Worm (Caenorhabditis elegans) whole organism, early embryonic: Measurements from ENCODE around the gene fbxa-30.
"Not testable (repeated sequence)": the region's sequence is repeated elsewhere in the genome, so short reads cannot be mapped to it uniquely, and the experiment has no call there.

ENCODE experiments used
- B0310.2 ChIP-seq: sonication (generic microtip); optimal IDR thresholded peaks from 2 replicates; lab custom pipeline; 2016; ENCODE audit warnings: mild to moderate bottlenecking, missing genetic modification characterization, missing compliant biosample characterization
- F13C5.2 ChIP-seq: sonication (generic microtip); optimal IDR thresholded peaks from 2 replicates; lab custom pipeline; 2017; ENCODE audit warnings: mild to moderate bottlenecking, missing genetic modification characterization, inconsistent platforms, missing compliant biosample characterization
- aly-1 ChIP-seq: sonication (generic microtip); optimal IDR thresholded peaks from 2 replicates; lab custom pipeline; 2016; ENCODE audit warnings: missing genetic modification characterization, missing compliant biosample characterization
- ama-1 ChIP-seq: fragments of 150-350 bp; optimal IDR thresholded peaks from 2 replicates; lab custom pipeline; 2014
- ceh-13 ChIP-seq: fragments of 200-800 bp; sonication (Bioruptor generic); optimal IDR thresholded peaks from 2 replicates; lab custom pipeline; 2018; ENCODE audit warnings: mild to moderate bottlenecking, missing genetic modification characterization, missing compliant biosample characterization
- ceh-36 ChIP-seq: sonication (generic microtip); optimal IDR thresholded peaks from 2 replicates; lab custom pipeline; 2016; ENCODE audit warnings: missing genetic modification characterization, inconsistent platforms, missing compliant biosample characterization
- ets-7 ChIP-seq: sonication (generic microtip); optimal IDR thresholded peaks from 2 replicates; lab custom pipeline; 2016; ENCODE audit warnings: missing genotype, missing genetic modification characterization, missing compliant biosample characterization
- flt-1 ChIP-seq: fragments of 200-800 bp; sonication (Bioruptor generic); IDR thresholded peaks from 2 replicates; pipeline ENCODE4 v1.3.6; 2022; ENCODE audit warnings: missing genetic modification characterization, missing compliant biosample characterization
- hmbx-1 ChIP-seq: sonication (generic microtip); optimal IDR thresholded peaks from 2 replicates; lab custom pipeline; 2016; ENCODE audit warnings: mild to moderate bottlenecking, missing genetic modification characterization, missing compliant biosample characterization
- hmg-4 ChIP-seq: fragments of 200-800 bp; sonication (Bioruptor generic); optimal IDR thresholded peaks from 2 replicates; lab custom pipeline; 2018; ENCODE audit warnings: mild to moderate bottlenecking, missing genetic modification characterization, missing compliant biosample characterization
- hnd-1 ChIP-seq: sonication (generic microtip); optimal IDR thresholded peaks from 2 replicates; lab custom pipeline; 2016; ENCODE audit warnings: missing genetic modification characterization, missing compliant biosample characterization
- pes-1 ChIP-seq: fragments of 200-800 bp; sonication (Bioruptor generic); IDR thresholded peaks from 2 replicates; pipeline ENCODE4 v1.3.6; 2022; ENCODE audit warnings: missing genetic modification reagents, missing genetic modification characterization, missing compliant biosample characterization
- scrt-1 ChIP-seq: fragments of 200-800 bp; sonication (Bioruptor generic); IDR thresholded peaks from 2 replicates; pipeline ENCODE4 v1.3.6; 2022; ENCODE audit warnings: missing genetic modification characterization, missing compliant biosample characterization
- sea-1 ChIP-seq: fragments of 200-800 bp; sonication (Bioruptor generic); conservative IDR thresholded peaks from 2 replicates; pipeline ENCODE4 v1.3.6; 2022; ENCODE audit warnings: missing genetic modification characterization, missing compliant biosample characterization
- tbx-11 ChIP-seq: fragments of 200-800 bp; sonication (Bioruptor generic); IDR thresholded peaks from 2 replicates; pipeline ENCODE4 v1.3.6; 2022; ENCODE audit warnings: missing genetic modification characterization, missing compliant biosample characterization
- tbx-37 ChIP-seq: fragments of 200-800 bp; sonication (Bioruptor generic); conservative IDR thresholded peaks from 2 replicates; pipeline ENCODE4 v1.3.6; 2022; ENCODE audit warnings: missing genetic modification reagents, missing genetic modification characterization, missing compliant biosample characterization
- tra-4 ChIP-seq: sonication (generic microtip); optimal IDR thresholded peaks from 2 replicates; lab custom pipeline; 2017; ENCODE audit warnings: missing genetic modification characterization, missing compliant biosample characterization

fbxa-30 gene

DNA sequence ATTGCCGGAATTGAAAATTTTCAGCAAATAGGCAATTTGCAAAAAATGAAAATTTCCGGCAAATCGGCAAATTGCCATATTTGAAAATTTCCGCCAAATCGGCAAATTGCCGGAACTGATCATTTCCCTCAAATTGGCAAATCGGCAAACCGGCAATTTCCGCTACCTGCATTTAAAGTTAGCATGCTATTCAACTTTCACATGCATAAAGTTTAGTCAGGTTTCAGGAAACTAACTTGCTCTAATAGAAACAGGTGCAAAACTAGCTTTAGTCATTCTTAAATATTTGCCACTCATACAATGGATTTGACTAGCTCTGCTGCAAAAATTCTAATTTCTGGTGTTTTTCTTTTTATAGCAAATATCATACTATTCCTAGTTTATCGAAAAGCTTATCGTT is 11.7 kb downstream of the fbxa-30 start, which contains the start of gene srz-9:
srz-9 (plus strand) TSS at position 301 of the 400 bp plus-strand sequence.
- TF ChIP-seq ceh-13 (GFP tag; lab: Kevin White, UChicago); tbx-11; pes-1 (GFP tag; lab: Robert Waterston, UW): not testable (repeated sequence)

DNA sequence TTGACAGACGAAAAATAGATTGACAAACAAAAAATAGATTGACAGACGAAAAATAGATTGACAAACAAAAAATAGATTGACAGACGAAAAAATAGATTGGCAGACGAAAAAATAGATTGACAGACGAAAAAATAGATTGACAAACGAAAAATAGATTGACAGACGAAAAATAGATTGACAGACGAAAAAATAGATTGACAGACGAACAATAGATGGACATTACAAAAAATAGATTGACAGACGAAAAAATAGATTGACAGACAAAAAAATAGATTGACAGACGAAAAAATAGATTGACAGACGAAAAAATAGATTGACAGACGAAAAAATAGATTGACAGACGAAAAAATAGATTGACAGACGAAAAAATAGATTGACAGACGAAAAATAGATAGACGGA is 14.2 kb downstream of the fbxa-30 start:
- 0 out of 2 replicates have a peak, but pooled peaks have one; percentile 47 for TF ChIP-seq tbx-11

DNA sequence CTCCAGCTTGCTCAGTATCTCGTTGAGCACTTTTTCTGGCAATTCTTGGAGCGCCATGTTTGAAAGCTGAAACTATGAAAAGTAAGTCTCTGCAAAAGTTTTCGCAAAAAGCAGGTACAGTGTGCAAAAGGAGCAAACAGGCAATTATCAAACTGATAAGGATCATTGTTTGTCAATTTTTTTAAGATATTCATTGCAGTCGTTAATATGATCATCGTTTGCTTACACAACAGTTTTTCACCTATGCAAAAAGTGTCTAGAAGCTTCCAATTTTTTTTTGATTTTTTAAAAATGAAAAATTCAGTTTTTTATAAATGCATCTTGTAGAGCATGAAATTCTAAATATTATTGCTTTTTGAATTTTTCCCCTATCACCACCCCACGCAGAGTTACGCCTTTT is 17.1 kb downstream of the fbxa-30 start, which contains the start of gene fbxa-78:
fbxa-78 (minus strand) TSS at position 101 of the 400 bp plus-strand sequence.
- TF ChIP-seq hmg-4 (GFP tag; lab: Kevin White, UChicago); sea-1 (GFP tag; lab: Robert Waterston, UW); ceh-36 (tag; lab: Kevin White, UChicago): not testable (repeated sequence)

DNA sequence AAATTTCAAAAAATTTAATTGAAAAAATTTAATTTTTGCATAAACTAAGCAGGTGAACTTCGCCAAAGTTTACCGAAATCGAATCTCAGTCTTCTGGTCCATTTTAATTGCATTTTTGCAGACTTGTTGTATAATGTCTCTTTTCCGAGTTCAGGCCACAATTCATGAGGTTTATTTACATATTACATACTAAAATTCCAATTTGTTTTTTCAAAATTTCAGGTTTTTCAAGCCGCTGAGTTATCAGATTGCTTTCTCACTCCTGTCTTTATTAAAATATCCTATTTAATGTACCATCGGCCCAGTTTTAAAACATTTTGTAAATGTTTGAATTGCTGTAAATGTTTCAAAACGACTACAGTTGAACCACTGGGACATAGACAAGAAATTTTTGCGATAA is 18.9 kb downstream of the fbxa-30 start, which contains the start of gene fbxa-208:
fbxa-208 (plus strand) TSS at position 301 of the 400 bp plus-strand sequence.
- TF ChIP-seq tbx-11; ama-1 (lab: Kevin White, UChicago); scrt-1: not testable (repeated sequence)

DNA sequence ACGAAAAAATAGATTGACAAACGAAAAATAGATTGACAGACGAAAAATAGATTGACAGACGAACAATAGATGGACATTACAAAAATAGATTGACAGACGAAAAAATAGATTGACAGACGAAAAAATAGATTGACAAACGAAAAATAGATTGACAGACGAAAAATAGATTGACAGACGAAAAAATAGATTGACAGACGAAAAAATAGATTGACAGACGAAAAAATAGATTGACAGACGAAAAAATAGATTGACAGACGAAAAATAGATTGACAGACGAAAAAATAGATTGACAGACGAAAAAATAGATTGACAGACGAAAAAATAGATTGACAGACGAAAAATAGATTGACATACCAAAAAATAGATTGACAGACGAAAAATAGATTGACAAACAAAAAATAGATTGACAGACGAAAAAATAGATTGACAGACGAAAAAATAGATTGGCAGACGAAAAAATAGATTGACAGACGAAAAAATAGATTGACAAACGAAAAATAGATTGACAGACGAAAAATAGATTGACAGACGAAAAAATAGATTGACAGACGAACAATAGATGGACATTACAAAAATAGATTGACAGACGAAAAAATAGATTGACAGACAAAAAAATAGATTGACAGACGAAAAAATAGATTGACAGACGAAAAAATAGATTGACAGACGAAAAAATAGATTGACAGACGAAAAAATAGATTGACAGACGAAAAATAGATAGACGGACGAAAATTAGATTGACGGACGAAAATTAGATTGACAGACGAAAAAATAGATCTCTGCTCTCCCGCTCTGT is 22.8 kb downstream of the fbxa-30 start:
- TF ChIP-seq tbx-11, result peak; percentile 59; the same call in 1 of the 2 replicates

DNA sequence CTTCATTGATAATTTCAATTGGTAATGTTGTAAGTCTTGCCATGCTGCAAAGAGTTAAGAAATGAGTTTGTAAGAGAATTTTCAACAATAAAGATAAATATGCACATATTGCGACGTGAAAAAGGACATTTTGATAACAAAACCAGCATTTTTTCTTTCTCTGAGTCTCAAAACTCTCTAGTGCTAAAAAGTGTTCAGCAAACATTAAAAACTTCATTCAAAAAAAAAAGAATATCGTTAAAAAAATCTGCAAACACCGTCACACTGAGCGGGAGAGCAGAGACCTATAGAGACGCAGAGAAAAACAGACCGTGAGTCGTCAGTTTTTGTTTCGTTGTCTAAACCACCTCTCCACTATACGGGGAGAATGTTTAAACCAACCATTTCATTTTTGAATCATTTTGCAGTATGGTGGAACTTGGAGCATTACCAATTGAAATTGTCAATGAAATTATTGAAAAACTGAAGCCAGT is 26.3 kb downstream of the fbxa-30 start, which contains the start of the genes fbxa-76 and fbxa-77:
fbxa-76 (minus strand) TSS at position 51 of the 473 bp plus-strand sequence.
fbxa-77 (plus strand) TSS at position 365 of the 473 bp plus-strand sequence.
- TF ChIP-seq tra-4 (no peak), pes-1 (GFP tag; lab: Robert Waterston, UW) (no peak), hmbx-1 (no peak), scrt-1 (no peak), tbx-11 (no peak), F13C5.2 (tag; lab: Kevin White, UChicago) (no peak), sea-1 (GFP tag; lab: Robert Waterston, UW) (no peak), flt-1 (no peak), ets-7 (tag; lab: Kevin White, UChicago) (no peak), tbx-37 (GFP tag; lab: Robert Waterston, UW) (no peak), ceh-13 (GFP tag; lab: Kevin White, UChicago) (no peak), B0310.2 (tag; lab: Kevin White, UChicago) (no peak), aly-1 (tag; lab: Kevin White, UChicago) (no peak), hmg-4 (GFP tag; lab: Kevin White, UChicago) (no peak)

DNA sequence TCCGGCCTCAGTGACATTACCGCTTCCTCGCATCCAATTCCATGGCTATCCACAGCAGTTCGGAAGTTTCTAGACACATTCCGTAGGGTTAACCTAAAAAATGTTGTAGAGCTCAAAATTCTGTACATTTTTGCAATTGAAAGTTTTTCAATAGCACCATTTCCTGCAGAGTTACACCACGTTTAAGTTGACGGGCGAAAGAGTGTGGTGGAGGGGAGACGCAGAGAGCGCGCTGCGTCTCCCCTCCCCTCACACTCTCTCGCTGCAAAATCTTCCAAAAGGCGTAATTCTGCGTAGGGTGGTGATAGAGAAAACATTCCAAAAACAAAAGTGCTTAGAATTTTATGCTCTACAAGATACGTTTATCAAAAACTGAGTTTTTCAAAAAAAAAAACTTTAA is 27.1 kb downstream of the fbxa-30 start:
- TF ChIP-seq B0310.2 (tag; lab: Kevin White, UChicago) (no peak), scrt-1 (no peak), ceh-13 (GFP tag; lab: Kevin White, UChicago) (no peak), hmbx-1 (no peak), hnd-1 (tag; lab: Kevin White, UChicago) (no peak), ets-7 (tag; lab: Kevin White, UChicago) (no peak), tbx-11 (no peak), ama-1 (lab: Kevin White, UChicago) (no peak), flt-1 (no peak), F13C5.2 (tag; lab: Kevin White, UChicago) (no peak), tra-4 (no peak), sea-1 (GFP tag; lab: Robert Waterston, UW) (no peak)

DNA sequence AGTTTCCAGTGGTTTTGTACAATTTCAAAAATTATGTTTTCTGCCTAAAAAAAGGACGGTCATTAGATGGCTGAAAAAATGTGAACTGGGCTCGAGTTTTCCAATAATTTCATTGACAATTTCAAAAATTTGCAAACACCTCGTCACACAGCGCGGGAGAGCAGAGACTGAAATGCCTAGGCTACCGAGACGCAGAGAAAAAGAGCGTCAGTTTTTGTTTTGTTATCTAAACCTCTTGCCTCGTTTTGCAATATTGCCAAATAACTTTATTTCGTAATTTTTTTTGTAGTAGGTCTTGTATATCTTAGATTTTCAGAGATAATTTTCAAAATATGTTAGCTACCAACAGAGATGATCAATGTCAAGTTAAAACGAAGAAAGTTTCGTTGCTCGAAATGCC is 32.2 kb downstream of the fbxa-30 start, which contains the start of gene fbxa-63:
fbxa-63 (plus strand) TSS at position 310 of the 400 bp plus-strand sequence.
- TF ChIP-seq ama-1 (lab: Kevin White, UChicago) (no peak), ceh-36 (tag; lab: Kevin White, UChicago) (no peak), ceh-13 (GFP tag; lab: Kevin White, UChicago) (no peak), hnd-1 (tag; lab: Kevin White, UChicago) (no peak), tra-4 (no peak), hmg-4 (GFP tag; lab: Kevin White, UChicago) (no peak), hmbx-1 (no peak), tbx-37 (GFP tag; lab: Robert Waterston, UW) (no peak), sea-1 (GFP tag; lab: Robert Waterston, UW) (no peak), tbx-11 (no peak), aly-1 (tag; lab: Kevin White, UChicago) (no peak), flt-1 (no peak)

DNA sequence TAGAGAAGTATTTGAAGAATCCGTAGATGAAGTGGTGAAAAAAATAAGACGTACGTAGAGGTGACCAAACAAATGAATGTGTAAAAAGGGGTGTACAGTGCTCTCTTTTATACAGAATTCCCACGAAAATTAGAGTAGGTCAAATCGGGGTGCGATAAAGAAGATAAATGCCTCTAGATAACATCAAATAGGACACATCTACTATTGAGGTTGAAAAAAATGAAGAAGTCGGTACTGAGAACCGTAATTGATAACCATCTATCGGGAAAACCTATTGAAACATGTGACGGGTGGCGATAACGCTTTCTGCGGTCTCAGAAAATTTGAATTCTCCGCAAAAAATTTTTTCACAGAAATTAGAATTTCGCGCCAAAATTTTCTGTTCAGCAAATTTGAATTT is 36.7 kb downstream of the fbxa-30 start, which contains the start of gene fbxa-61:
fbxa-61 (plus strand) TSS at position 345 of the 400 bp plus-strand sequence.
- TF ChIP-seq ceh-13 (GFP tag; lab: Kevin White, UChicago), result no peak
- TF ChIP-seq tbx-11, result no peak
- TF ChIP-seq tbx-37 (GFP tag; lab: Robert Waterston, UW), result no peak
- no peak for TF ChIP-seq B0310.2 (tag; lab: Kevin White, UChicago)
- no peak for TF ChIP-seq ceh-36 (tag; lab: Kevin White, UChicago)
- no peak for TF ChIP-seq hnd-1 (tag; lab: Kevin White, UChicago)
- TF ChIP-seq hmbx-1, result no peak
- TF ChIP-seq pes-1 (GFP tag; lab: Robert Waterston, UW), result no peak
